Worm (Caenorhabditis elegans) whole organism, L1 larva: ENCODE measurements around the gene R02F11.1.

ENCODE experiments used
- efl-1 ChIP-seq, 4 experiments: fragments of 150-350 bp; optimal IDR thresholded peaks in 3 of 4; peaks in 1 of 4; 1 replicate in 1 of 4; 2 replicates in 3 of 4; lab custom pipeline; 2014; ENCODE audit warnings: missing biosample characterization in 2 of 4, missing genetic modification characterization in 2 of 4, missing genetic modification reagents in 2 of 4
- lin-39 ChIP-seq: fragments of 150-350 bp; optimal IDR thresholded peaks from 2 replicates; lab custom pipeline; 2014; ENCODE audit warnings: missing biosample characterization, missing genetic modification reagents, missing genetic modification characterization
- nhr-19 ChIP-seq: fragments of 200-800 bp; sonication (Bioruptor generic); conservative IDR thresholded peaks from 2 replicates; pipeline ENCODE4 v1.3.6; 2022; ENCODE audit warnings: missing genetic modification characterization, missing compliant biosample characterization
- nhr-28 ChIP-seq: fragments of 150-350 bp; optimal IDR thresholded peaks from 2 replicates; lab custom pipeline; 2014; ENCODE audit warnings: missing biosample characterization, missing genetic modification characterization
- nhr-47 ChIP-seq: sonication (generic microtip); optimal IDR thresholded peaks from 2 replicates; lab custom pipeline; 2016; ENCODE audit warnings: mild to moderate bottlenecking, missing genetic modification characterization, moderate library complexity, missing compliant biosample characterization
- pqm-1 ChIP-seq: sonication (generic microtip); optimal IDR thresholded peaks from 3 replicates; lab custom pipeline; 2017; ENCODE audit warnings: missing biosample characterization, missing genetic modification characterization
- unc-62 ChIP-seq: fragments of 150-350 bp; optimal IDR thresholded peaks from 2 replicates; lab custom pipeline; 2014; ENCODE audit warnings: missing biosample characterization, missing genetic modification reagents, missing genetic modification characterization
- zag-1 ChIP-seq: fragments of 150-350 bp; optimal IDR thresholded peaks from 2 replicates; lab custom pipeline; 2014; ENCODE audit warnings: missing biosample characterization, missing genetic modification characterization

DNA sequence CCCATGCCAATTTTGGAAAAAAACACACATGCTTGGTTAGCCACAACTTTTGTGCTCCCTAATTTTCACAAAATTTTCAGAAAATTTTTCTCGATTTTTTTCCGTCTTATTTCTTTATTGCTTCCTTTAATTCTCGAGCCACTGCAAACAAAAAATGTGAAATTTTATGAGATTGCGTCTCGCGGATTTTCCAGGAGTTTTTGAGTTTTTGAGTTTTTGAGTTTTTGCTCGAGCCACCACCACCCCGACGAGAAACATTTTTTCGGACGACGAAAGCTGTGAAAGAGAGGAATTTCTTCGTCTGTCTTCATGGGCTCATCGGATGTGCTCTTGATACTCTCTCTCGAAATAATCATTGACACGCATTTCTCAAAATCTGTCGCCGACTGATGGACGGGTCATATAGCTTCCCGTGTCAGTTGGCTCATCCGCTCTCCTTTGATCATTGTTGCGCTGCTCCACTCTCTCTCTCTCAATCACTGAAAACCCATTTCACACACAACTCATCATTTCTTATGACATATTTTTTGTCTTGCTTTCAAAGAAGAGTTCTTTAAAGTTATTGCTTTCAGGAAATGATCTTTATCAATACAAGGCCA, 23.4 kb upstream of the R02F11.1 start, which contains the start of gene C18G1.1:
- TF ChIP-seq zag-1 (no peak), nhr-19 (GFP tag; lab: Robert Waterston, UW) (no peak), efl-1 (optimal IDR thresholded peaks at IDR 0.05; lab: Kevin White, UChicago) (no peak), efl-1 (GFP tag; optimal IDR thresholded peaks at IDR 0.05 in 1 of 2; lab: Kevin White, UChicago) (no peak), lin-39 (tag; lab: Kevin White, UChicago) (no peak), pqm-1 (tag; lab: Kevin White, UChicago) (no peak), nhr-47 (tag; lab: Kevin White, UChicago) (no peak), nhr-28 (tag; lab: Kevin White, UChicago) (no peak), unc-62 (GFP tag; lab: Kevin White, UChicago) (no peak)
